Fruit fly (Drosophila melanogaster) whole organism, pupa: ENCODE data around the gene CG32641.
A peak's percentile ranks its signal among the peaks of the same experiment; 100 is the strongest.

Experiments
- CG10348 ChIP-seq: fragments of 200-800 bp; sonication (Bioruptor generic); IDR thresholded peaks from 2 replicates; pipeline ENCODE4 v1.3.6; 2022; ENCODE audit warnings: missing biosample characterization, missing genetic modification characterization
- CG12605 ChIP-seq: fragments of 200-800 bp; sonication (Bioruptor generic); IDR thresholded peaks from 2 replicates; pipeline ENCODE4 v1.3.6; 2022; ENCODE audit warnings: missing biosample characterization, missing genetic modification characterization
- CG13204 ChIP-seq: fragments of 200-800 bp; sonication (Bioruptor generic); optimal IDR thresholded peaks from 2 replicates; lab custom pipeline; 2018; ENCODE audit warnings: missing biosample characterization, mild to moderate bottlenecking, missing genetic modification characterization, moderate library complexity
- CG14655 ChIP-seq: fragments of 200-800 bp; sonication (Bioruptor generic); optimal IDR thresholded peaks from 3 replicates; lab custom pipeline; 2017; ENCODE audit warnings: mild to moderate bottlenecking, missing biosample characterization, missing genetic modification reagents, missing genetic modification characterization
- CG15710 ChIP-seq: fragments of 200-800 bp; sonication (Bioruptor generic); optimal IDR thresholded peaks from 2 replicates; lab custom pipeline; 2018; ENCODE audit warnings: missing biosample characterization, mild to moderate bottlenecking, missing genetic modification characterization, moderate library complexity
- CG17806 ChIP-seq: fragments of 200-800 bp; sonication (Bioruptor generic); optimal IDR thresholded peaks from 2 replicates; lab custom pipeline; 2018; ENCODE audit warnings: missing biosample characterization, mild to moderate bottlenecking, missing genetic modification characterization, moderate library complexity
- CG32121 ChIP-seq: fragments of 200-800 bp; sonication (Bioruptor generic); IDR thresholded peaks from 2 replicates; pipeline ENCODE4 v1.3.6; 2022; ENCODE audit warnings: missing biosample characterization, missing genetic modification characterization
- CG34367 ChIP-seq: fragments of 200-800 bp; sonication (Bioruptor generic); optimal IDR thresholded peaks from 2 replicates; lab custom pipeline; 2018; ENCODE audit warnings: missing biosample characterization, mild to moderate bottlenecking, missing genetic modification characterization
- CG4496 ChIP-seq: fragments of 200-800 bp; sonication (Bioruptor generic); IDR thresholded peaks from 3 replicates; pipeline ENCODE4 v1.3.6; 2022; ENCODE audit warnings: missing biosample characterization, missing genetic modification characterization
- CG8159 ChIP-seq: fragments of 200-800 bp; sonication (Bioruptor generic); optimal IDR thresholded peaks from 3 replicates; lab custom pipeline; 2018; ENCODE audit warnings: missing biosample characterization, mild to moderate bottlenecking, missing genetic modification characterization, moderate library complexity
- CG8301 ChIP-seq: fragments of 200-800 bp; sonication (Bioruptor generic); optimal IDR thresholded peaks from 2 replicates; lab custom pipeline; 2018; ENCODE audit warnings: missing biosample characterization, mild to moderate bottlenecking, missing genetic modification characterization
- CG9948 ChIP-seq: fragments of 200-800 bp; sonication (Bioruptor generic); optimal IDR thresholded peaks from 2 replicates; lab custom pipeline; 2018; ENCODE audit warnings: missing biosample characterization, mild to moderate bottlenecking, missing genetic modification characterization, moderate library complexity
- D1 ChIP-seq: fragments of 200-800 bp; sonication (Bioruptor generic); optimal IDR thresholded peaks from 2 replicates; lab custom pipeline; 2018; ENCODE audit warnings: missing biosample characterization, mild to moderate bottlenecking, missing genetic modification characterization, moderate library complexity
- EcR ChIP-seq: fragments of 200-800 bp; sonication (Bioruptor generic); optimal IDR thresholded peaks from 3 replicates; lab custom pipeline; 2019; ENCODE audit warnings: missing biosample characterization, missing genetic modification characterization, mild to moderate bottlenecking, moderate library complexity, missing genetic modification reagents
- Ets98B ChIP-seq: fragments of 200-800 bp; sonication (Bioruptor generic); IDR thresholded peaks from 2 replicates; pipeline ENCODE4 v1.3.6; 2022; ENCODE audit warnings: missing biosample characterization, missing genetic modification characterization
- Pif1A ChIP-seq: fragments of 200-800 bp; sonication (Bioruptor generic); optimal IDR thresholded peaks from 3 replicates; lab custom pipeline; 2016; ENCODE audit warnings: missing biosample characterization, missing genetic modification characterization
- Pif1B ChIP-seq: fragments of 200-800 bp; sonication (Bioruptor generic); optimal IDR thresholded peaks from 3 replicates; lab custom pipeline; 2016; ENCODE audit warnings: missing biosample characterization, missing genetic modification characterization
- Snoo ChIP-seq: fragments of 200-800 bp; sonication (Bioruptor generic); optimal IDR thresholded peaks from 3 replicates; lab custom pipeline; 2017; ENCODE audit warnings: missing biosample characterization, mild to moderate bottlenecking, missing genetic modification characterization, inconsistent platforms
- fd96Ca ChIP-seq: fragments of 200-800 bp; sonication (Bioruptor generic); IDR thresholded peaks from 3 replicates; pipeline ENCODE4 v1.3.6; 2022; ENCODE audit warnings: missing biosample characterization, missing genetic modification characterization
- gl ChIP-seq: fragments of 200-800 bp; sonication (Bioruptor generic); optimal IDR thresholded peaks from 2 replicates; lab custom pipeline; 2018; ENCODE audit warnings: missing biosample characterization, mild to moderate bottlenecking, missing genetic modification characterization
- rn ChIP-seq: fragments of 200-800 bp; sonication (Bioruptor generic); IDR thresholded peaks from 2 replicates; pipeline ENCODE4 v1.3.6; 2022; ENCODE audit warnings: missing biosample characterization, missing genetic modification characterization

The CG32641 gene

dm6 chrX:13228208-13228606 lies 43.9 kb downstream of the CG32641 start:
- no peak for TF ChIP-seq CG8159 (tag; lab: Kevin White, UChicago)
- TF ChIP-seq fd96Ca (GFP tag; lab: Robert Waterston, UW), result no peak
- TF ChIP-seq EcR (GFP tag; lab: Kevin White, UChicago), result no peak
- TF ChIP-seq Pif1A (GFP tag; lab: Kevin White, UChicago), result no peak
- TF ChIP-seq CG15710 (tag; lab: Kevin White, UChicago), result no peak
- TF ChIP-seq CG8301 (tag; lab: Kevin White, UChicago), result no peak
- no peak for TF ChIP-seq CG9948 (tag; lab: Kevin White, UChicago)
- TF ChIP-seq CG14655 (GFP tag; lab: Kevin White, UChicago), result no peak
- TF ChIP-seq CG34367 (tag; lab: Kevin White, UChicago), result no peak
- TF ChIP-seq Pif1B, result no peak
- TF ChIP-seq CG12605 (GFP tag; lab: Robert Waterston, UW), result no peak
- no peak for TF ChIP-seq D1 (tag; lab: Kevin White, UChicago)
- no peak for TF ChIP-seq CG4496 (GFP tag; lab: Robert Waterston, UW)

DNA sequence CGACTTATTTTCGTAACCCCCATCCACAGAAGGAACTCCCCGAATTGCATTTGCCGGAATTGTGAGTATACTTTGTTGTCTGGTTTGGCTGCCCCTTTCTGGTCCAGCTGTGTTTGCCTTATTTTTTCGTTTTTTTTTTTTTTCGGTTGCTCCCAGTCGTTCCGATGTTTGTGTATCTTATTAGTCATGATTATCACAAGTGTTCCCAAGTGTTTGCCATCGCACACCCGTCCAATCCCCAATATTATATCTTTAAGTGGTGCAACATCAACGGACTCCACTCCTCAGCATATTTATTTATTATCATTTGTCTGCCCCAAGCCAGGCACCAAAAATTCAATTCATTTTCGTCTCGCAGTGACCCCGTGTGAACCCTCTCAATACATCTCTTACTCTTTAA lies 44.9 kb downstream of the CG32641 start:
- TF ChIP-seq CG14655 (GFP tag; lab: Kevin White, UChicago), result no peak

DNA sequence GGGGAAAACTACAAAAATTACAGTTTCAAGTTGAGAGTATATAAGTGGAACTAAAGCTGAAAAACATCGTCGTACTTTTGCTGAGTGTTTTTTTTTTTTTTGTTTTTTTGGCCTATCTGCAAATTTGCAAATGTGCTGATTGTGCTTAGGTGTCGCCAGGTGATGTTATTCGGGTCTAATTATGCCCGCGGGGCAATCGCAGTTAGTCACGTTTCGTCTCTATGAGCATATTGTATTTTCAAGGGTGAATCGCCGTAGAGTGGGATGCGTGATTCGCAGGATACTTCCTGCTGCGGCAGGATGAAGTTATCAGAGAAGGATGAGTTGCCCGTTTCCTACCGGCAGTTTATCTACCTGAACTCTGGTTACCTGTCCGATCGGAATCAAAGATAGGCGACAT lies 45.5 kb downstream of the CG32641 start:
- TF ChIP-seq Pif1B (no peak), Ets98B (no peak), CG17806 (tag; lab: Kevin White, UChicago) (no peak), CG15710 (tag; lab: Kevin White, UChicago) (no peak), CG34367 (tag; lab: Kevin White, UChicago) (no peak), Pif1A (GFP tag; lab: Kevin White, UChicago) (no peak), CG10348 (GFP tag; lab: Robert Waterston, UW) (no peak), gl (tag; lab: Kevin White, UChicago) (no peak), CG14655 (GFP tag; lab: Kevin White, UChicago) (no peak), CG12605 (GFP tag; lab: Robert Waterston, UW) (no peak), CG8301 (tag; lab: Kevin White, UChicago) (no peak)

DNA sequence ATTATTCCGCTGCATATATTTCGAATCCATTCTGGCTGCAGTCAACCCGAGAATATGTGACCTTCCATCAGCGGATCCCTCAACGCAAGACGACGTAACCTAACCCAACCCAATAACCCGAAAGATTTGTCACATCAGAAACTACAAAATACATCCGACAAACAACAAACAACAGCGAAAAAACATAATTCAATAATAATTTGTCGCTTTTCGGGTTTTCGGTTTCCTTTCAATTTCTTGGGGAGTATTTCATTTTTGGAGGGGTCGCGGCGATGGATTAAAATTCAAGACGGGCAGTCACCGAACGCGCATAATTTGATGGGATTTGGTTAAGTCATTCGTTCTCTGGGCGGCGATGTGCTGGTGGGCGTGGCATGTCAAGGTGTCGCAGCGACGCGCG lies 46.7 kb downstream of the CG32641 start:
- TF ChIP-seq EcR (GFP tag; lab: Kevin White, UChicago) (no peak), CG15710 (tag; lab: Kevin White, UChicago) (no peak), CG12605 (GFP tag; lab: Robert Waterston, UW) (no peak), CG34367 (tag; lab: Kevin White, UChicago) (no peak), gl (tag; lab: Kevin White, UChicago) (no peak), fd96Ca (GFP tag; lab: Robert Waterston, UW) (no peak), CG8159 (tag; lab: Kevin White, UChicago) (no peak), Pif1B (no peak), CG8301 (tag; lab: Kevin White, UChicago) (no peak), rn (GFP tag; lab: Robert Waterston, UW) (no peak), CG17806 (tag; lab: Kevin White, UChicago) (no peak), CG13204 (GFP tag; lab: Kevin White, UChicago) (no peak), Ets98B (no peak), CG32121 (GFP tag; lab: Robert Waterston, UW) (no peak), CG14655 (GFP tag; lab: Kevin White, UChicago) (no peak), Snoo (tag; lab: Kevin White, UChicago) (no peak), Pif1A (GFP tag; lab: Kevin White, UChicago) (no peak), CG4496 (GFP tag; lab: Robert Waterston, UW) (no peak)

DNA sequence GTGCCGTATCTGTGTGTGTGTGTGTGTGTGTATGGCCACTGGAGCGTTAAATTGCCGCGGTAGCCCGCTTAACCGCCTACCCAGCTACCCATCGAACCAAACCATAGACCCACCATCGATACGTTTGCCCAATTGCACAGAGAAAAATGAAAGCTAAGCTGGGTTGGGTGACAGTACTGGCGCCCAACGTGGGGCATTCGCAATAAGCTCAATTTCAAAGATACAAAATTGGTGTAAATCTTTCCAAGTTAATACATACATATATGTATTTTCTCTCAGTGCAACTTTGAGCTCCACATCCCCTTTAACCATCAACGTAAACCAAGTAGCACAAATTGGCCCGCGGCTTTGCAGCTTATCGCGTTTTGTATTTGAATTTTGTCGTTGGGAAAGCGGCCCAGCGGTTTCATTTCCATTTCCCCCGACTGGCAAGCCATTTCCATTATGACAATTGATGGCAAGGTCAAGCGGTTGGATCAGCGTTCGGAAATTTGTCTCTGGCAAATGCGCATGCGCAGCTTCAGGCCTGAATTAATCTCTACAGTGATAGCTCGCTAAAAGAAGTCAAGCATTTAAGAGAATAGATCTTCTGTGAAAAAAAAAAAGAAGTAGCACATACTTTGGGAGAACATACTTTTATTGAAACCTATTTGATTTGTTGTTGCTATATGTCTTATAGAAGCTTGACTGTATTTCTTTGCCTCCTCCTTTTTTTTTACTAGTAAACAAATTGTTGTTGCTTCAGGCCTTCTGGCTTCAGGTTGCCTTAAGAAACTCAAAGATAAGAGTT lies 48.3 kb downstream of the CG32641 start:
- TF ChIP-seq CG8301 (tag; lab: Kevin White, UChicago) (peak; percentile 30), Ets98B (peak; percentile 68), D1 (tag; lab: Kevin White, UChicago) (no peak), CG13204 (GFP tag; lab: Kevin White, UChicago) (no peak), CG10348 (GFP tag; lab: Robert Waterston, UW) (no peak), fd96Ca (GFP tag; lab: Robert Waterston, UW) (peak; percentile 78), gl (tag; lab: Kevin White, UChicago) (no peak), CG4496 (GFP tag; lab: Robert Waterston, UW) (peak; percentile 73), CG8159 (tag; lab: Kevin White, UChicago) (no peak), CG9948 (tag; lab: Kevin White, UChicago) (no peak), CG32121 (GFP tag; lab: Robert Waterston, UW) (peak; percentile 70), CG14655 (GFP tag; lab: Kevin White, UChicago) (peak; percentile 44), Pif1B (no peak), CG17806 (tag; lab: Kevin White, UChicago) (no peak), CG12605 (GFP tag; lab: Robert Waterston, UW) (no peak), CG15710 (tag; lab: Kevin White, UChicago) (peak; percentile 5), EcR (GFP tag; lab: Kevin White, UChicago) (no peak), Pif1A (GFP tag; lab: Kevin White, UChicago) (peak; percentile 25), CG34367 (tag; lab: Kevin White, UChicago) (no peak), Snoo (tag; lab: Kevin White, UChicago) (no peak), rn (GFP tag; lab: Robert Waterston, UW) (peak; percentile 71; the same call in 1 of the 2 replicates)
- TF ChIP-seq, all 21 proteins: peak for 9
